Worm (Caenorhabditis elegans) whole organism, young adult: ENCODE measurements around the gene math-23.

Experiments used
- B0035.1 ChIP-seq: sonication (generic microtip); optimal IDR thresholded peaks from 2 replicates; lab custom pipeline; 2016; ENCODE audit warnings: missing genetic modification characterization, mild to moderate bottlenecking, missing compliant biosample characterization, missing genotype, missing genetic modification reagents
- C06A6.2 ChIP-seq: fragments of 200-800 bp; sonication (Bioruptor generic); conservative IDR thresholded peaks from 2 replicates; pipeline ENCODE4 v1.3.6; 2022; ENCODE audit warnings: missing genetic modification characterization, missing compliant biosample characterization
- D2030.7 ChIP-seq: fragments of 200-800 bp; sonication (Bioruptor generic); IDR thresholded peaks from 2 replicates; pipeline ENCODE4 v1.3.6; 2022; ENCODE audit warnings: missing genetic modification reagents, missing genetic modification characterization, missing compliant biosample characterization
- F22D6.2 ChIP-seq: sonication (generic microtip); optimal IDR thresholded peaks from 2 replicates; lab custom pipeline; 2016; ENCODE audit warnings: mild to moderate bottlenecking, missing genetic modification characterization, missing compliant biosample characterization
- F37B4.10 ChIP-seq: fragments of 200-800 bp; sonication (Bioruptor generic); IDR thresholded peaks from 2 replicates; pipeline ENCODE4 v1.3.6; 2022; ENCODE audit warnings: missing genetic modification characterization, missing compliant biosample characterization
- F52B5.7 ChIP-seq: sonication (generic microtip); optimal IDR thresholded peaks from 2 replicates; lab custom pipeline; 2016; ENCODE audit warnings: mild to moderate bottlenecking, missing genetic modification characterization, missing compliant biosample characterization
- F55B11.4 ChIP-seq: sonication (generic microtip); optimal IDR thresholded peaks from 2 replicates; lab custom pipeline; 2016; ENCODE audit warnings: missing compliant biosample characterization, missing genetic modification characterization, borderline replicate concordance; ENCODE audit not compliant: insufficient read depth
- F57A8.1 ChIP-seq: fragments of 200-800 bp; sonication (Bioruptor generic); optimal IDR thresholded peaks from 2 replicates; lab custom pipeline; 2018; ENCODE audit warnings: mild to moderate bottlenecking, missing genetic modification characterization, moderate library complexity, missing compliant biosample characterization
- K11D2.4 ChIP-seq: fragments of 200-800 bp; sonication (Bioruptor generic); IDR thresholded peaks from 2 replicates; pipeline ENCODE4 v1.3.6; 2022; ENCODE audit warnings: missing genetic modification reagents, missing genetic modification characterization, missing compliant biosample characterization
- ama-1 ChIP-seq, 3 experiments: fragments of 150-350 bp in 1 of 3; sonication (generic microtip) in 2 of 3; optimal IDR thresholded peaks; 2 replicates each; lab custom pipeline; 2014 to 2018; ENCODE audit warnings: missing biosample characterization in 2 of 3, missing genetic modification characterization in 2 of 3, missing genetic modification reagents in 2 of 3
- athp-1 ChIP-seq: sonication (generic microtip); optimal IDR thresholded peaks from 2 replicates; lab custom pipeline; 2017; ENCODE audit warnings: mild to moderate bottlenecking, missing genetic modification characterization, missing compliant biosample characterization
- attf-5 ChIP-seq: fragments of 200-800 bp; sonication (Bioruptor generic); optimal IDR thresholded peaks from 2 replicates; lab custom pipeline; 2018; ENCODE audit warnings: mild to moderate bottlenecking, missing genetic modification characterization, missing compliant biosample characterization
- ceh-79 ChIP-seq: sonication (generic microtip); optimal IDR thresholded peaks from 2 replicates; lab custom pipeline; 2017; ENCODE audit warnings: mild to moderate bottlenecking, missing genetic modification characterization, missing compliant biosample characterization
- die-1 ChIP-seq: sonication (generic microtip); optimal IDR thresholded peaks from 2 replicates; lab custom pipeline; 2016; ENCODE audit warnings: missing genotype, mild to moderate bottlenecking, missing genetic modification characterization, missing compliant biosample characterization
- dox-1 ChIP-seq: fragments of 200-800 bp; sonication (Bioruptor generic); IDR thresholded peaks from 2 replicates; pipeline ENCODE4 v1.3.6; 2022; ENCODE audit warnings: missing genetic modification reagents, missing genetic modification characterization, missing compliant biosample characterization
- ekl-4 ChIP-seq: fragments of 200-800 bp; sonication (Bioruptor generic); IDR thresholded peaks from 2 replicates; pipeline ENCODE4 v1.3.6; 2022; ENCODE audit warnings: missing genetic modification reagents, missing genetic modification characterization, missing compliant biosample characterization
- fkh-3 ChIP-seq: sonication (generic microtip); optimal IDR thresholded peaks from 2 replicates; lab custom pipeline; 2016; ENCODE audit warnings: mild to moderate bottlenecking, missing genetic modification characterization, missing compliant biosample characterization
- hrde-1 ChIP-seq: sonication (generic microtip); optimal IDR thresholded peaks from 2 replicates; lab custom pipeline; 2016; ENCODE audit warnings: missing genetic modification characterization, mild to moderate bottlenecking, missing compliant biosample characterization, moderate library complexity, missing genotype, missing genetic modification reagents, borderline replicate concordance
- hsf-1 ChIP-seq: fragments of 200-800 bp; sonication (Bioruptor generic); IDR thresholded peaks from 2 replicates; pipeline ENCODE4 v1.3.6; 2022; ENCODE audit warnings: missing genetic modification reagents, missing genetic modification characterization, missing compliant biosample characterization
- let-607 ChIP-seq, 2 experiments: fragments of 200-800 bp in 1 of 2; sonication (Bioruptor generic) in 1 of 2; sonication (generic microtip) in 1 of 2; optimal IDR thresholded peaks; 2 replicates each; lab custom pipeline; 2016 to 2018; ENCODE audit warnings: mild to moderate bottlenecking in 2 of 2, missing compliant biosample characterization in 2 of 2, missing genetic modification characterization in 2 of 2, moderate library complexity in 2 of 2, missing genotype in 1 of 2
- lin-26 ChIP-seq: fragments of 200-800 bp; sonication (Bioruptor generic); IDR thresholded peaks from 2 replicates; pipeline ENCODE4 v1.3.6; 2022; ENCODE audit warnings: missing genetic modification reagents, missing genetic modification characterization, missing compliant biosample characterization
- lir-1 ChIP-seq: fragments of 200-800 bp; sonication (Bioruptor generic); conservative IDR thresholded peaks from 2 replicates; pipeline ENCODE4 v1.3.6; 2022; ENCODE audit warnings: missing genetic modification reagents, missing genetic modification characterization, missing compliant biosample characterization
- madf-8 ChIP-seq: fragments of 200-800 bp; sonication (Bioruptor generic); conservative IDR thresholded peaks from 2 replicates; pipeline ENCODE4 v1.3.6; 2022; ENCODE audit warnings: missing genetic modification reagents, missing genetic modification characterization, missing compliant biosample characterization
- mcd-1 ChIP-seq: fragments of 200-800 bp; sonication (Bioruptor generic); IDR thresholded peaks from 2 replicates; pipeline ENCODE4 v1.3.6; 2022; ENCODE audit warnings: missing genetic modification reagents, missing genetic modification characterization, missing compliant biosample characterization
- mes-4 ChIP-seq: sonication (generic microtip); optimal IDR thresholded peaks from 2 replicates; lab custom pipeline; 2016; ENCODE audit warnings: missing genotype, missing genetic modification characterization, missing compliant biosample characterization
- nfyb-1 ChIP-seq: fragments of 200-800 bp; sonication (Bioruptor generic); IDR thresholded peaks from 2 replicates; pipeline ENCODE4 v1.3.6; 2022; ENCODE audit warnings: missing genetic modification reagents, missing genetic modification characterization, missing compliant biosample characterization
- nhr-120 ChIP-seq: fragments of 200-800 bp; sonication (Bioruptor generic); IDR thresholded peaks from 2 replicates; pipeline ENCODE4 v1.3.6; 2022; ENCODE audit warnings: missing genetic modification characterization, missing compliant biosample characterization
- nhr-80 ChIP-seq: sonication (generic microtip); optimal IDR thresholded peaks from 2 replicates; lab custom pipeline; 2016; ENCODE audit warnings: missing genetic modification characterization, missing compliant biosample characterization
- rec-8 ChIP-seq, 2 experiments: sonication (generic microtip); optimal IDR thresholded peaks; 2 replicates each; lab custom pipeline; 2016; ENCODE audit warnings: mild to moderate bottlenecking in 2 of 2, missing genetic modification characterization in 2 of 2, missing genetic modification reagents in 2 of 2, missing genotype in 2 of 2, missing biosample characterization in 1 of 2, missing compliant biosample characterization in 1 of 2, moderate library complexity in 1 of 2
- rpc-1 ChIP-seq, 2 experiments: fragments of 150-350 bp in 1 of 2; sonication (generic microtip) in 1 of 2; optimal IDR thresholded peaks; 2 replicates each; lab custom pipeline; 2014 to 2018; ENCODE audit warnings: missing biosample characterization in 1 of 2, missing genetic modification characterization in 1 of 2, missing genetic modification reagents in 1 of 2, missing genotype in 1 of 2
- snpc-3.4 ChIP-seq: sonication (generic microtip); optimal IDR thresholded peaks from 2 replicates; lab custom pipeline; 2017; ENCODE audit warnings: missing genetic modification characterization, mild to moderate bottlenecking, missing compliant biosample characterization, antibody characterized with exemption, moderate library complexity, missing genotype, missing genetic modification reagents
- tbp1 ChIP-seq: fragments of 200-800 bp; sonication (Bioruptor generic); optimal IDR thresholded peaks from 2 replicates; lab custom pipeline; 2018; ENCODE audit warnings: mild to moderate bottlenecking, missing genetic modification characterization, missing compliant biosample characterization
- tlf-1 ChIP-seq: fragments of 200-800 bp; sonication (Bioruptor generic); optimal IDR thresholded peaks from 2 replicates; lab custom pipeline; 2018; ENCODE audit warnings: mild to moderate bottlenecking, missing genetic modification characterization, missing compliant biosample characterization

math-23 gene

DNA sequence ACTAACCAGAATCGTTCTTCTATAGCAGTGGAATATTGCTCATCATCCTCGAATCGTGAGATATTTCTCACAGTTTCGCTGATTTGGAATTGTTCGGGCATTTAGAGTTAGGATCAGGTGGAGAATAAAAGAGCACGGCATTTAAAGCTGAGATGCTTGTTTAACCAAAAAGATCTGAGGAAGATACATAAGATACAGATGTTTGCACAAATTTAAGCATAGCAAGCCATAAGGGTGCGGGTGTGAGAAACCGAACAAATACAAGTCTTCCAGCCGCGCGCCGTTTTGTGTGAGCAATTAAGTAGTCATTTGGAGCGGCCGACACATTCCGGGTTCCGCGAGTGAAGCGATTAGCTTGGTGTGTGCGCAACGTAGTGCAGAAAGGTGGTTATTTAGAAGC lies 15.7 kb upstream of the math-23 start, which contains the start of gene math-7:
math-7 (minus strand) TSS at position 101 of the 400 bp plus-strand sequence.
- TF ChIP-seq F52B5.7 (tag; lab: Kevin White, UChicago): no peak
- TF ChIP-seq tlf-1 (GFP tag; lab: Kevin White, UChicago): no peak
- no peak for TF ChIP-seq attf-5 (GFP tag; lab: Kevin White, UChicago)
- no peak for TF ChIP-seq F37B4.10 (GFP tag; lab: Robert Waterston, UW)
- TF ChIP-seq mcd-1 (GFP tag; lab: Robert Waterston, UW): no peak
- TF ChIP-seq lir-1 (GFP tag; lab: Robert Waterston, UW): no peak

DNA sequence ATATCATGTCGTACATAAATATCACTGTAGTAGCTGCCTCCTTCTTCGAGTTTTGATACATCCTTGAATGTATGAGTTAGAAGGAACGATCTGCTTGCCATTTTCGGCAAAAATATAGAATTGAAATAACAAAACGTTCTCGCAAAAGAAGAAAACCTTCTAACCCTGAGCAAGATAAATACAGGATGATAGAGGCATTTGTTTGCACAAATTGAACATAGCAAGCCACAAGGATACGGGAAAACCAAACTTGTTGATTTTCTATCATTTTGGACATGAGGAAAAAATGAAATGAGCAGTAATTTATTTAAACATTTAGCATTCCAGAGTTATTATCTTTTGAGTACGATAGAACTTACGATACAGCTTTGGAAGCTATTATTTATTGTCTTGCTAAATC lies 13.0 kb upstream of the math-23 start, which contains the start of gene math-8:
math-8 (minus strand) TSS at position 101 of the 400 bp plus-strand sequence.
- no peak for TF ChIP-seq die-1 (tag; lab: Kevin White, UChicago)
- TF ChIP-seq hsf-1: no peak
- no peak for TF ChIP-seq lin-26 (GFP tag; lab: Robert Waterston, UW)
- TF ChIP-seq, all 124 proteins: peak for 0

- no peak for TF ChIP-seq mes-4 (tag; lab: Kevin White, UChicago)
- no peak for TF ChIP-seq dox-1 (GFP tag; lab: Robert Waterston, UW)
- no peak for TF ChIP-seq B0035.1
- TF ChIP-seq madf-8: no peak
- no peak for TF ChIP-seq F55B11.4 (tag; lab: Kevin White, UChicago)
- TF ChIP-seq nhr-120 (GFP tag; lab: Robert Waterston, UW): no peak
- no peak for TF ChIP-seq snpc-3.4
- no peak for TF ChIP-seq let-607 (tag; optimal IDR thresholded peaks at IDR 0.05; lab: Kevin White, UChicago)
- no peak for TF ChIP-seq athp-1 (tag; lab: Kevin White, UChicago)
Measured at ce11 chrII:1890682-1891081, 11.4 kb upstream of the math-23 start, which contains the start of gene math-9. Gene math-9, minus strand, starts transcription at chrII:1890782.

DNA sequence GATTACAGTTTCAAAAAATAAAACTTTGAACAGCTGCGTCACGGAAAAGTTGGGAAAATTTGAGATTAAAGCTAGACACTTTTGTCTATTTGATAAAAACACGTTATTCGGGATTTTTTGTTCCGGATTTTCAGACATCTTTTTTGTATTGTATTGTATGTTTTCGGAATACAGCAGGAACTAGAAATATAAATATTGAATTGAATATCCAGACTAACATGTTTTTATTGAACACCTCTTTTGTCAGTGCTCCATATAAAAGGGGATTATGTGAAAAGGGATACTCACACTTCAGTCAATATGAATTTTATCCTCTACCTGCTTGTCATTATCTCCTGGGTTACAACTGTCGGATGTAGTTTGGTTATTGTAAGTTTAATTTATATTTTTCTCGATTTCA lies 8.2 kb upstream of the math-23 start, which contains the start of gene C16C4.1:
C16C4.1 (plus strand) TSS at position 301 of the 400 bp plus-strand sequence.
- no peak for TF ChIP-seq F57A8.1 (GFP tag; lab: Kevin White, UChicago)
- TF ChIP-seq madf-8: no peak
- no peak for TF ChIP-seq nfyb-1 (GFP tag; lab: Robert Waterston, UW)
- TF ChIP-seq F22D6.2 (tag; lab: Kevin White, UChicago): no peak
- no peak for TF ChIP-seq F55B11.4 (tag; lab: Kevin White, UChicago)
- no peak for TF ChIP-seq rpc-1 (optimal IDR thresholded peaks at IDR 0.05; lab: Kevin White, UChicago)
- TF ChIP-seq rpc-1 (tag; optimal IDR thresholded peaks at IDR 0.05; lab: Kevin White, UChicago): no peak
- no peak for TF ChIP-seq rec-8 (tag; optimal IDR thresholded peaks at IDR 0.05; lab: Kevin White, UChicago)
- TF ChIP-seq fkh-3: no peak

DNA sequence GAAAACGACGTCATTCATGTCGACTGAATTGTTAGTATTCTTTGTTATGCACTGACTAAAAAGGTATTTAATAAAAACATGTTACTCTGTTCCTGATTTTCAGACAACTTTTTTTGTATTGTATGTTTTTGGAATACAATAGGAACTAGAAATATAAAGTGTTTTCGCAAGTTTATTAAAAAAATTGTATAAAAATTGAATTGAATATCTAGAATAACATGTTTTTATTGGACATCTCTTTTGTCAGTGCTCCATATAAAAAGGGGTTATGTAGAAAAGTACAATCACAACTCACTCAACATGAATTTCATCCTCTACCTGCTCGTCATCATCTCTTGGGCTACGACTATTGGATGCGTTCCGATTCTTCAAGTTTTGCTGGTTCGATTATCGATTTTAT lies 6.8 kb upstream of the math-23 start, which contains the start of gene C46F9.5:
C46F9.5 (plus strand) TSS at position 301 of the 400 bp plus-strand sequence.
- TF ChIP-seq ama-1 (optimal IDR thresholded peaks at IDR 0.05; lab: Kevin White, UChicago) (no peak), ama-1 (GFP tag; optimal IDR thresholded peaks at IDR 0.05; lab: Kevin White, UChicago) (no peak), nhr-80 (no peak), ceh-79 (tag; lab: Kevin White, UChicago) (no peak), K11D2.4 (GFP tag; lab: Robert Waterston, UW) (no peak), dox-1 (GFP tag; lab: Robert Waterston, UW) (no peak), attf-5 (GFP tag; lab: Kevin White, UChicago) (no peak)
- TF ChIP-seq, all 124 proteins: peak for 0

DNA sequence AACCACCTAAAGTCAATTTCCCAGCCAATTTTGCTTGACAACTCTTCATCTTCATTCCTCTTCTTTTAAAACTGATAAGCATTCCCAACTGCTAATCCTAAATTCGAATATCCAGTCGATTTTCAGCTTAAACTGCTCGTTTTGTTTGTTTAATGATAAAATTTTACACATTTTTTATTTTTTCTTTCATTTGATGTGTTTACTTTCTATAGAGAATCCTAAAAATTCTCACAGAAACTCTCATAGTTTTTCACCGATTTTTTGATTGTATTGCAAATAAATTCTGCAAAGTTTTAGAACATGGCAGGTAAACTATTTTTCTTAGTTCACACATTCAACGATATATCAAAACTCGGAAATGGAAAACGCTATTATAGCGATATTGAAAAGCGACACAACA lies 6.3 kb upstream of the math-23 start, which contains the start of gene math-25:
math-25 (plus strand) TSS at position 301 of the 400 bp plus-strand sequence.
- TF ChIP-seq C06A6.2 (GFP tag; lab: Robert Waterston, UW): no peak
- TF ChIP-seq hrde-1 (tag; lab: Kevin White, UChicago): no peak
- no peak for TF ChIP-seq D2030.7
- TF ChIP-seq tbp1: no peak
- no peak for TF ChIP-seq ekl-4 (GFP tag; lab: Robert Waterston, UW)
